Worm (Caenorhabditis elegans) whole organism, late embryonic: Measurements from ENCODE around the gene ogr-2.
"Not testable (repeated sequence)": the region's sequence is repeated elsewhere in the genome, so short reads cannot be mapped to it uniquely, and the experiment has no call there.

Source experiments
- C38D4.7 ChIP-seq: fragments of 200-800 bp; sonication (Bioruptor generic); optimal IDR thresholded peaks from 2 replicates; lab custom pipeline; 2018; ENCODE audit warnings: mild to moderate bottlenecking, missing genetic modification characterization, moderate library complexity, missing compliant biosample characterization
- K09A11.1 ChIP-seq: sonication (generic microtip); optimal IDR thresholded peaks from 2 replicates; lab custom pipeline; 2017; ENCODE audit warnings: antibody characterized with exemption, mild to moderate bottlenecking, missing genetic modification characterization, missing compliant biosample characterization; ENCODE audit not compliant: insufficient read depth
- hlh-30 ChIP-seq: sonication (generic microtip); optimal IDR thresholded peaks from 2 replicates; lab custom pipeline; 2017; ENCODE audit warnings: antibody characterized with exemption, missing genetic modification characterization, missing compliant biosample characterization; ENCODE audit not compliant: insufficient read depth
- mec-3 ChIP-seq: sonication (generic microtip); optimal IDR thresholded peaks from 2 replicates; lab custom pipeline; 2016; ENCODE audit warnings: borderline replicate concordance, missing genetic modification characterization, missing compliant biosample characterization

DNA sequence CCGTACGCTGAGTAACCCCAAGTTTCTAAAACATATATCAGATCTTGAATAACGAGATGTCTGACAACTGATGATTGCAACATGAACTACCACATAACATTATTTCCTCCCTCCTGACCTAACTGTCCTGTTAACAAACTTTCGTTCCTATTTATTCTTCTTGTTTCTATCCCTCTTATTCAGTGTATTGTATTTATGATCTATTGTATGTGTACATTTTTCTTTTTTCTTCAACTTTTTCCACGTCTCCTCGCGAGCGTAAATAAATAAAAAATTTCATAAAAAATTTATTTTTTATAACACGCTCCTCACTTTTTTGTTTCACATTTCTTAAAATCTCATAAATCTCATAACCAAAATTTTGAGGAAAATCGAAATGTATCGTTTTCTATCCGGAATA, 34.7 kb upstream of the ogr-2 start, which contains the start of gene ZK892.4:
- not testable (repeated sequence) for TF ChIP-seq hlh-30 (tag; lab: Kevin White, UChicago); K09A11.1; mec-3 (tag; lab: Kevin White, UChicago); C38D4.7 (GFP tag; lab: Kevin White, UChicago)
